Worm (Caenorhabditis elegans) whole organism, L2 larva: Measurements from ENCODE around the gene sto-1.

Experiments used
- F13H6.1 ChIP-seq: sonication (generic microtip); optimal IDR thresholded peaks from 2 replicates; lab custom pipeline; 2016; ENCODE audit warnings: missing genetic modification characterization, missing compliant biosample characterization
- dmd-4 ChIP-seq: sonication (generic microtip); optimal IDR thresholded peaks from 2 replicates; lab custom pipeline; 2017; ENCODE audit warnings: missing biosample characterization, missing genetic modification characterization
- elt-1 ChIP-seq: fragments of 150-350 bp; optimal IDR thresholded peaks from 2 replicates; lab custom pipeline; 2014; ENCODE audit warnings: missing biosample characterization, missing genetic modification characterization
- lin-11 ChIP-seq: fragments of 150-350 bp; sonication (generic microtip); optimal IDR thresholded peaks from 2 replicates; lab custom pipeline; 2014; ENCODE audit warnings: missing biosample characterization, missing genetic modification characterization, inconsistent platforms, mixed read lengths
- nhr-6 ChIP-seq: fragments of 150-350 bp; optimal IDR thresholded peaks from 2 replicates; lab custom pipeline; 2014; ENCODE audit warnings: missing biosample characterization, missing genetic modification characterization
- unc-39 ChIP-seq: fragments of 150-350 bp; optimal IDR thresholded peaks from 2 replicates; lab custom pipeline; 2014; ENCODE audit warnings: missing biosample characterization, missing genetic modification characterization
- zag-1 ChIP-seq: fragments of 150-350 bp; optimal IDR thresholded peaks from 2 replicates; lab custom pipeline; 2014; ENCODE audit warnings: missing biosample characterization, missing genetic modification characterization

DNA sequence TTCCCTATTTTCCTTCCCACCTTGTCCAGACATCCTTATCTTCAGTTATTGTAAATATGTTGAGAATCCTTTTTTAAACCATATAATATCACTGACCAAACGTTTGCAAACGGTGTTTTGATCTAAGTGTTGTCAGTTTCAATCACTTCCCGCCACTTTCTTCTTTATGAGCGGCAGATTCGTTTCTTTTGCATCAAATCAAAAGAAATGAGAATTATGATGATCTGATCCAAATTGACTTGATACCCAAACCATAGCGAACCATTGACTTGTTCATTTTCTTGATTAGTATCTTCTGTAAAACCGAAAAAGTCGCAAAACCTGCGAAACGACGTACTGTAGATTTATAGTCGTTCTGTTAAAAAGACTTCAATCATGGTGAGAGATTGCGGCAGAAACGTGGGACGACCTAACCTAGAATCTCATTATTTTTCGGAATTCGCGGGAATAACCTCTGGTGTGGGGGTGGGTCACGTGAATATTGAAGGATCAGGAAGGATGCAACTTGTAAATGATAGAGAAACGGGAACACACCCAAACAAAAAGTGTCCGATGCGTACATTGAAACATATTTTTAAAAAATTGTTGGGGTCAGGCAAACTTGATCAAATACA lies 31.4 kb downstream of the sto-1 start:
- TF ChIP-seq elt-1 (tag; lab: Kevin White, UChicago): no peak
- no peak for TF ChIP-seq unc-39 (tag; lab: Kevin White, UChicago)
- no peak for TF ChIP-seq F13H6.1 (tag; lab: Kevin White, UChicago)
- no peak for TF ChIP-seq nhr-6 (tag; lab: Kevin White, UChicago)
- TF ChIP-seq zag-1: no peak
- TF ChIP-seq dmd-4 (tag; lab: Kevin White, UChicago): no peak
- no peak for TF ChIP-seq lin-11 (tag; lab: Kevin White, UChicago)
